Worm (Caenorhabditis elegans) whole organism, L4 larva: ENCODE measurements around the gene pap-2.

Experiments
- F37D6.2 ChIP-seq: sonication (generic microtip); optimal IDR thresholded peaks from 2 replicates; lab custom pipeline; 2016; ENCODE audit warnings: mild to moderate bottlenecking, missing genetic modification characterization, missing compliant biosample characterization
- F44E2.7 ChIP-seq: fragments of 200-800 bp; sonication (Bioruptor generic); IDR thresholded peaks from 2 replicates; pipeline ENCODE4 v2.1.2; 2022; ENCODE audit warnings: missing genetic modification characterization, missing compliant biosample characterization
- T20F7.1 ChIP-seq: fragments of 200-800 bp; sonication (Bioruptor generic); optimal IDR thresholded peaks from 2 replicates; lab custom pipeline; 2018; ENCODE audit warnings: mild to moderate bottlenecking, missing genetic modification characterization, missing compliant biosample characterization
- T26A8.4 ChIP-seq: fragments of 200-800 bp; sonication (Bioruptor generic); IDR thresholded peaks from 2 replicates; pipeline ENCODE4 v1.3.6; 2022; ENCODE audit warnings: missing genetic modification characterization, missing compliant biosample characterization
- Y5F2A.4 ChIP-seq: fragments of 200-800 bp; sonication (Bioruptor generic); optimal IDR thresholded peaks from 2 replicates; lab custom pipeline; 2018; ENCODE audit warnings: mild to moderate bottlenecking, missing genetic modification characterization, missing compliant biosample characterization
- ZK546.5 ChIP-seq, 2 experiments: sonication (generic microtip); optimal IDR thresholded peaks; 2 replicates each; lab custom pipeline; 2017; ENCODE audit warnings: missing biosample characterization in 2 of 2, missing genetic modification characterization in 2 of 2
- aha-1 ChIP-seq: fragments of 150-350 bp; peaks from one replicate; lab custom pipeline; 2014; ENCODE audit warnings: missing biosample characterization, missing genetic modification characterization
- ama-1 ChIP-seq: fragments of 150-350 bp; optimal IDR thresholded peaks from 2 replicates; lab custom pipeline; 2014; ENCODE audit warnings: inconsistent platforms, mixed read lengths
- arid-1 ChIP-seq: fragments of 200-800 bp; sonication (Bioruptor generic); conservative IDR thresholded peaks from 2 replicates; pipeline ENCODE4 v1.3.6; 2022; ENCODE audit warnings: missing genetic modification reagents, missing genetic modification characterization, missing compliant biosample characterization
- ceh-20 ChIP-seq: fragments of 200-800 bp; sonication (Bioruptor generic); IDR thresholded peaks from 2 replicates; pipeline ENCODE4 v1.3.6; 2022; ENCODE audit warnings: missing genetic modification reagents, missing genetic modification characterization, missing compliant biosample characterization
- ceh-32 ChIP-seq: sonication (generic microtip); optimal IDR thresholded peaks from 2 replicates; lab custom pipeline; 2016; ENCODE audit warnings: mild to moderate bottlenecking, missing genetic modification characterization, missing compliant biosample characterization; ENCODE audit not compliant: poor library complexity
- ceh-44 ChIP-seq: fragments of 200-800 bp; sonication (Bioruptor generic); IDR thresholded peaks from 2 replicates; pipeline ENCODE4 v1.3.6; 2022; ENCODE audit warnings: missing genetic modification reagents, missing genetic modification characterization, missing compliant biosample characterization
- ces-1 ChIP-seq: fragments of 150-350 bp; sonication (generic microtip); optimal IDR thresholded peaks from 4 replicates; lab custom pipeline; 2014; ENCODE audit warnings: missing biosample characterization, missing genetic modification reagents, missing genetic modification characterization
- cey-2 ChIP-seq: sonication (generic microtip); optimal IDR thresholded peaks from 3 replicates; lab custom pipeline; 2017; ENCODE audit warnings: missing genetic modification characterization, mild to moderate bottlenecking, missing compliant biosample characterization, antibody characterized with exemption, borderline replicate concordance; ENCODE audit not compliant: insufficient read depth
- ctbp-1 ChIP-seq: fragments of 200-800 bp; sonication (Bioruptor generic); IDR thresholded peaks from 2 replicates; pipeline ENCODE4 v1.3.6; 2022; ENCODE audit warnings: missing genetic modification reagents, missing genetic modification characterization, missing compliant biosample characterization
- daf-19 ChIP-seq: fragments of 200-800 bp; sonication (Bioruptor generic); conservative IDR thresholded peaks from 2 replicates; pipeline ENCODE4 v1.3.6; 2022; ENCODE audit warnings: missing genetic modification characterization, missing compliant biosample characterization
- daf-8 ChIP-seq: fragments of 200-800 bp; sonication (Bioruptor generic); IDR thresholded peaks from 2 replicates; pipeline ENCODE4 v1.3.6; 2022; ENCODE audit warnings: missing genetic modification characterization, missing compliant biosample characterization
- dpl-1 ChIP-seq: fragments of 150-350 bp; optimal IDR thresholded peaks from 2 replicates; lab custom pipeline; 2014; ENCODE audit warnings: missing biosample characterization, missing genetic modification reagents, missing genetic modification characterization
- duxl-1 ChIP-seq: sonication (generic microtip); optimal IDR thresholded peaks from 2 replicates; lab custom pipeline; 2016; ENCODE audit warnings: mild to moderate bottlenecking, missing genetic modification characterization, moderate library complexity, missing compliant biosample characterization; ENCODE audit not compliant: poor library complexity
- fkh-10 ChIP-seq: fragments of 150-350 bp; optimal IDR thresholded peaks from 2 replicates; lab custom pipeline; 2014; ENCODE audit warnings: missing biosample characterization, missing genetic modification reagents, missing genetic modification characterization
- gei-8 ChIP-seq: fragments of 200-800 bp; sonication (Bioruptor generic); optimal IDR thresholded peaks from 2 replicates; lab custom pipeline; 2018; ENCODE audit warnings: mild to moderate bottlenecking, missing genetic modification characterization, missing compliant biosample characterization
- hif-1 ChIP-seq, 2 experiments: sonication (generic microtip); optimal IDR thresholded peaks; 2 replicates each; lab custom pipeline; 2016 to 2017; ENCODE audit warnings: missing compliant biosample characterization in 2 of 2, missing genetic modification characterization in 2 of 2, missing genetic modification reagents in 2 of 2, missing genotype in 2 of 2, mild to moderate bottlenecking in 1 of 2
- hlh-11 ChIP-seq: fragments of 200-800 bp; sonication (Bioruptor generic); optimal IDR thresholded peaks from 2 replicates; lab custom pipeline; 2018; ENCODE audit warnings: mild to moderate bottlenecking, missing genetic modification characterization, missing compliant biosample characterization
- hlh-30 ChIP-seq: sonication (generic microtip); optimal IDR thresholded peaks from 2 replicates; lab custom pipeline; 2017; ENCODE audit warnings: antibody characterized with exemption, mild to moderate bottlenecking, missing genetic modification characterization, missing compliant biosample characterization; ENCODE audit not compliant: insufficient read depth
- hmg-1.1 ChIP-seq: fragments of 200-800 bp; sonication (Bioruptor generic); IDR thresholded peaks from 2 replicates; pipeline ENCODE4 v1.3.6; 2022; ENCODE audit warnings: missing genetic modification reagents, missing genetic modification characterization, missing compliant biosample characterization
- lin-15B ChIP-seq: fragments of 150-350 bp; sonication (generic microtip); optimal IDR thresholded peaks from 3 replicates; lab custom pipeline; 2014; ENCODE audit warnings: missing biosample characterization, missing genetic modification characterization
- lin-38 ChIP-seq: fragments of 200-800 bp; sonication (Bioruptor generic); IDR thresholded peaks from 2 replicates; pipeline ENCODE4 v1.3.6; 2022; ENCODE audit warnings: missing genetic modification reagents, missing genetic modification characterization, missing compliant biosample characterization
- lin-39 ChIP-seq: fragments of 150-350 bp; optimal IDR thresholded peaks from 2 replicates; lab custom pipeline; 2014; ENCODE audit warnings: missing biosample characterization, missing genetic modification reagents, missing genetic modification characterization
- lsy-2 ChIP-seq, 2 experiments: fragments of 150-350 bp in 1 of 2; sonication (generic microtip) in 1 of 2; optimal IDR thresholded peaks; 2 replicates each; lab custom pipeline; 2014 to 2017; ENCODE audit warnings: missing biosample characterization in 2 of 2, missing genetic modification characterization in 2 of 2
- madf-5 ChIP-seq, 2 experiments: fragments of 200-800 bp; sonication (Bioruptor generic); IDR thresholded peaks; 2 replicates each; pipeline ENCODE4 v1.3.6; 2022; ENCODE audit warnings: missing compliant biosample characterization in 2 of 2, missing genetic modification characterization in 2 of 2
- madf-9 ChIP-seq: fragments of 200-800 bp; sonication (Bioruptor generic); conservative IDR thresholded peaks from 2 replicates; pipeline ENCODE4 v1.3.6; 2022; ENCODE audit warnings: missing genetic modification reagents, missing genetic modification characterization, missing compliant biosample characterization
- mdt-29 ChIP-seq: fragments of 200-800 bp; sonication (Bioruptor generic); IDR thresholded peaks from 2 replicates; pipeline ENCODE4 v1.3.6; 2022; ENCODE audit warnings: missing genetic modification reagents, missing genetic modification characterization, missing compliant biosample characterization
- mxl-2 ChIP-seq: fragments of 200-800 bp; sonication (Bioruptor generic); conservative IDR thresholded peaks from 2 replicates; pipeline ENCODE4 v1.3.6; 2022; ENCODE audit warnings: missing genetic modification reagents, missing genetic modification characterization, missing compliant biosample characterization
- nhr-102 ChIP-seq: sonication (generic microtip); optimal IDR thresholded peaks from 2 replicates; lab custom pipeline; 2016; ENCODE audit warnings: mild to moderate bottlenecking, missing genetic modification characterization, moderate library complexity, missing compliant biosample characterization
- nhr-11 ChIP-seq: fragments of 150-350 bp; optimal IDR thresholded peaks from 2 replicates; lab custom pipeline; 2014; ENCODE audit warnings: missing biosample characterization, missing genetic modification characterization
- nhr-111 ChIP-seq: fragments of 200-800 bp; sonication (Bioruptor generic); optimal IDR thresholded peaks from 2 replicates; lab custom pipeline; 2018; ENCODE audit warnings: mild to moderate bottlenecking, missing genetic modification characterization, missing compliant biosample characterization
- nhr-25 ChIP-seq: sonication (generic microtip); optimal IDR thresholded peaks from 2 replicates; lab custom pipeline; 2017; ENCODE audit warnings: missing genetic modification characterization, mild to moderate bottlenecking, missing compliant biosample characterization, antibody characterized with exemption, moderate library complexity, borderline replicate concordance; ENCODE audit not compliant: insufficient read depth
- nhr-28 ChIP-seq: fragments of 150-350 bp; optimal IDR thresholded peaks from 2 replicates; lab custom pipeline; 2014; ENCODE audit warnings: missing biosample characterization, missing genetic modification characterization
- nhr-41 ChIP-seq: fragments of 200-800 bp; sonication (Bioruptor generic); IDR thresholded peaks from 2 replicates; pipeline ENCODE4 v1.3.6; 2022; ENCODE audit warnings: missing genetic modification reagents, missing genetic modification characterization, missing compliant biosample characterization
- nhr-42 ChIP-seq: fragments of 200-800 bp; sonication (Bioruptor generic); IDR thresholded peaks from 2 replicates; pipeline ENCODE4 v1.3.6; 2022; ENCODE audit warnings: missing genetic modification characterization, missing compliant biosample characterization
- nhr-48 ChIP-seq: sonication (generic microtip); optimal IDR thresholded peaks from 2 replicates; lab custom pipeline; 2016; ENCODE audit warnings: mild to moderate bottlenecking, missing genetic modification characterization, missing compliant biosample characterization
- rbr-2 ChIP-seq: sonication (generic microtip); optimal IDR thresholded peaks from 2 replicates; lab custom pipeline; 2016; ENCODE audit warnings: missing genotype, missing genetic modification characterization, missing compliant biosample characterization
- sdz-12 ChIP-seq: fragments of 200-800 bp; sonication (Bioruptor generic); optimal IDR thresholded peaks from 2 replicates; lab custom pipeline; 2018; ENCODE audit warnings: mild to moderate bottlenecking, missing genetic modification characterization, missing compliant biosample characterization
- snpc-1.2 ChIP-seq: fragments of 200-800 bp; sonication (Bioruptor generic); IDR thresholded peaks from 2 replicates; pipeline ENCODE4 v1.3.6; 2022; ENCODE audit warnings: missing genetic modification reagents, missing genetic modification characterization, missing compliant biosample characterization
- unc-130 ChIP-seq: sonication (generic microtip); optimal IDR thresholded peaks from 2 replicates; lab custom pipeline; 2016; ENCODE audit warnings: missing genetic modification reagents, missing genetic modification characterization, missing compliant biosample characterization
- unc-39 ChIP-seq: sonication (generic microtip); optimal IDR thresholded peaks from 2 replicates; lab custom pipeline; 2017; ENCODE audit warnings: missing biosample characterization, missing genetic modification characterization
- vab-7 ChIP-seq: fragments of 200-800 bp; sonication (Bioruptor generic); IDR thresholded peaks from 2 replicates; pipeline ENCODE4 v1.3.6; 2022; ENCODE audit warnings: missing genetic modification reagents, missing genetic modification characterization, missing compliant biosample characterization
- zag-1 ChIP-seq: fragments of 150-350 bp; optimal IDR thresholded peaks from 2 replicates; lab custom pipeline; 2014; ENCODE audit warnings: missing biosample characterization, missing genetic modification characterization
- zip-11 ChIP-seq: fragments of 200-800 bp; sonication (Bioruptor generic); IDR thresholded peaks from 2 replicates; pipeline ENCODE4 v1.3.6; 2022; ENCODE audit warnings: missing genetic modification characterization, missing compliant biosample characterization
- zip-2 ChIP-seq: fragments of 150-350 bp; optimal IDR thresholded peaks from 2 replicates; lab custom pipeline; 2014; ENCODE audit warnings: missing biosample characterization, missing genetic modification characterization
- ztf-11 ChIP-seq: fragments of 150-350 bp; optimal IDR thresholded peaks from 2 replicates; lab custom pipeline; 2014; ENCODE audit warnings: missing biosample characterization, missing genetic modification characterization

pap-2 gene

DNA sequence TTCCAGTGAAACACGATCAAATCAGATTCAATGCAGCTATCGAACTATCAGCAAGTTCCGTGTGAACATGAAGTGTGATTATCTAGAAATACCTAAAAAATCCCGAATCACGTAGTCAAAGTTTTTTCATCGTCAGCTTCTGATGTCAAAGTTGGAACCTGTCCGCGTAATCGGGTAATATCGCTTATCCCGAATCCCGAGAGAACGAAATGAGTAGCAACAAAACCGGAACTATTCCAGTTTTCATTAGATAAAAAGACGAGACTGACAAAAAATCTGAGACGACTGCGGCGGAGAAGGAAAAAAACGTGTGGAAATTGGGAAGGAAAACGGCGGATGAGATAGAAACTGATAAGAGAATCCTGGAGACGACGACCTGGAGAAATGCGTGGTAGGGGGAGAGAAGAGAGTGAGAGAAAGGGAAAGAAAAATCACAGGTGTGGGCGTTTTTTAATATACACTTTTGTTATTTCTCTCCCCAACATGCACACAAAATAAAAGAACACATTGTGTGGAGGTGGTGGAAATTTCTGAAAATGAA lies 10.9 kb upstream of the pap-2 start:
- TF ChIP-seq lin-39 = no peak
- peak; percentile 35 for TF ChIP-seq nhr-48 (tag; lab: Kevin White, UChicago)
- TF ChIP-seq hlh-30 (tag; lab: Kevin White, UChicago) = peak; percentile 34
- peak; percentile 14 for TF ChIP-seq zip-2 (tag; lab: Kevin White, UChicago)
- peak in 1 of 2 experiments; percentile 9 for TF ChIP-seq lsy-2 (tag; optimal IDR thresholded peaks at IDR 0.05; lab: Kevin White, UChicago)
- no peak for TF ChIP-seq ceh-44 (GFP tag; lab: Robert Waterston, UW)
- no peak for TF ChIP-seq madf-9 (GFP tag; lab: Robert Waterston, UW)
- TF ChIP-seq fkh-10 (GFP tag; lab: Kevin White, UChicago) = no peak
- no peak for TF ChIP-seq nhr-25
- TF ChIP-seq zag-1 (tag; lab: Kevin White, UChicago) = no peak
- no peak for TF ChIP-seq nhr-111
- TF ChIP-seq madf-5 (GFP tag; IDR thresholded peaks at IDR 0.05; lab: Robert Waterston, UW) = no peak
- no peak for TF ChIP-seq ZK546.5 (tag; optimal IDR thresholded peaks at IDR 0.05; lab: Kevin White, UChicago)
- no peak for TF ChIP-seq mdt-29 (GFP tag; lab: Robert Waterston, UW)
- no peak for TF ChIP-seq unc-39 (tag; lab: Kevin White, UChicago)
- TF ChIP-seq gei-8 (GFP tag; lab: Kevin White, UChicago) = no peak
- peak; percentile 7; the same call in 1 of the 2 replicates for TF ChIP-seq lin-38 (GFP tag; lab: Robert Waterston, UW)
- no peak for TF ChIP-seq daf-19 (GFP tag; lab: Robert Waterston, UW)
- no peak for TF ChIP-seq aha-1 (tag; lab: Kevin White, UChicago)
- no peak for TF ChIP-seq F44E2.7 (GFP tag; lab: Robert Waterston, UW)
- TF ChIP-seq hmg-1.1 (GFP tag; lab: Robert Waterston, UW) = no peak; the same call in 1 of the 2 replicates
- TF ChIP-seq cey-2 = no peak
- no peak for TF ChIP-seq F37D6.2 (tag; lab: Kevin White, UChicago)
- TF ChIP-seq ces-1 = no peak
- no peak for TF ChIP-seq sdz-12 (GFP tag; lab: Kevin White, UChicago)
- no peak for TF ChIP-seq nhr-42 (GFP tag; lab: Robert Waterston, UW)
- no peak for TF ChIP-seq ceh-32 (tag; lab: Kevin White, UChicago)
- TF ChIP-seq zip-11 (GFP tag; lab: Robert Waterston, UW) = no peak
- no peak for TF ChIP-seq T26A8.4 (GFP tag; lab: Robert Waterston, UW)
- TF ChIP-seq ztf-11 (tag; lab: Kevin White, UChicago) = no peak
- TF ChIP-seq ctbp-1 (GFP tag; lab: Robert Waterston, UW) = no peak
- TF ChIP-seq nhr-28 = peak; percentile 66
- peak; percentile 24 for TF ChIP-seq nhr-11 (tag; lab: Kevin White, UChicago)
- TF ChIP-seq dpl-1 (GFP tag; lab: Kevin White, UChicago) = no peak
- no peak for TF ChIP-seq lin-15B
- TF ChIP-seq mxl-2 (GFP tag; lab: Robert Waterston, UW) = no peak
- TF ChIP-seq hif-1 (tag; optimal IDR thresholded peaks at IDR 0.05; lab: Kevin White, UChicago) = peak in 1 of 2 experiments; percentile 0
- TF ChIP-seq rbr-2 (tag; lab: Kevin White, UChicago) = no peak
- no peak for TF ChIP-seq daf-8 (GFP tag; lab: Robert Waterston, UW)
- no peak for TF ChIP-seq arid-1 (GFP tag; lab: Robert Waterston, UW)
- TF ChIP-seq ceh-20 (GFP tag; lab: Robert Waterston, UW) = no peak
- TF ChIP-seq unc-130 = no peak
- TF ChIP-seq duxl-1 (tag; lab: Kevin White, UChicago) = no peak
- peak; percentile 75 for TF ChIP-seq hlh-11 (tag; lab: Kevin White, UChicago)
- TF ChIP-seq snpc-1.2 (GFP tag; lab: Robert Waterston, UW) = no peak
- TF ChIP-seq nhr-41 (GFP tag; lab: Robert Waterston, UW) = no peak
- no peak for TF ChIP-seq vab-7 (GFP tag; lab: Robert Waterston, UW)
- TF ChIP-seq nhr-102 (tag; lab: Kevin White, UChicago) = no peak
- peak; percentile 6 for TF ChIP-seq ama-1 (lab: Kevin White, UChicago)
- no peak for TF ChIP-seq Y5F2A.4
- TF ChIP-seq T20F7.1 (GFP tag; lab: Kevin White, UChicago) = no peak
